Fruit fly (Drosophila melanogaster) whole organism, embryonic: ENCODE results near the gene Vps4.

Experiments
- CG10147 ChIP-seq: fragments of 200-800 bp; sonication (Bioruptor generic); optimal IDR thresholded peaks from 2 replicates; lab custom pipeline; 2019; ENCODE audit warnings: missing biosample characterization, mild to moderate bottlenecking, missing genetic modification characterization, moderate library complexity
- CG10267 ChIP-seq: fragments of 200-800 bp; sonication (Bioruptor generic); optimal IDR thresholded peaks from 2 replicates; lab custom pipeline; 2018; ENCODE audit warnings: missing biosample characterization, mild to moderate bottlenecking, missing genetic modification characterization, moderate library complexity
- CG10366 ChIP-seq: fragments of 200-800 bp; sonication (Bioruptor generic); IDR thresholded peaks from 2 replicates; pipeline ENCODE4 v1.3.6; 2022; ENCODE audit warnings: missing biosample characterization, missing genetic modification characterization
- CG10979 ChIP-seq: fragments of 200-800 bp; sonication (Bioruptor generic); optimal IDR thresholded peaks from 2 replicates; lab custom pipeline; 2018; ENCODE audit warnings: missing biosample characterization, mild to moderate bottlenecking, missing genetic modification characterization, moderate library complexity
- CG11456 ChIP-seq: fragments of 200-800 bp; sonication (Bioruptor generic); IDR thresholded peaks from 3 replicates; pipeline ENCODE4 v1.3.6; 2022; ENCODE audit warnings: missing biosample characterization, missing genetic modification characterization
- CG13296 ChIP-seq: fragments of 200-800 bp; sonication (Bioruptor generic); optimal IDR thresholded peaks from 3 replicates; lab custom pipeline; 2018; ENCODE audit warnings: missing biosample characterization, mild to moderate bottlenecking, missing genetic modification characterization
- CG14050 ChIP-seq: fragments of 200-800 bp; sonication (Bioruptor generic); IDR thresholded peaks from 3 replicates; pipeline ENCODE4 v1.3.6; 2022; ENCODE audit warnings: missing biosample characterization, missing genetic modification characterization
- CG14710 ChIP-seq: fragments of 200-800 bp; sonication (Bioruptor generic); optimal IDR thresholded peaks from 3 replicates; lab custom pipeline; 2019; ENCODE audit warnings: missing biosample characterization, mild to moderate bottlenecking, missing genetic modification characterization, moderate library complexity
- CG14965 ChIP-seq: fragments of 200-800 bp; sonication (Bioruptor generic); optimal IDR thresholded peaks from 2 replicates; lab custom pipeline; 2016; ENCODE audit warnings: missing biosample characterization, missing genetic modification characterization, borderline replicate concordance
- CG17328 ChIP-seq: fragments of 200-800 bp; sonication (Bioruptor generic); IDR thresholded peaks from 2 replicates; pipeline ENCODE4 v1.3.6; 2022; ENCODE audit warnings: missing biosample characterization, missing genetic modification characterization
- CG1832 ChIP-seq: fragments of 200-800 bp; sonication (Bioruptor generic); optimal IDR thresholded peaks from 2 replicates; lab custom pipeline; 2017; ENCODE audit warnings: missing biosample characterization, mild to moderate bottlenecking, missing genetic modification characterization, inconsistent platforms
- CG2116 ChIP-seq: fragments of 200-800 bp; sonication (Bioruptor generic); optimal IDR thresholded peaks from 3 replicates; lab custom pipeline; 2018; ENCODE audit warnings: missing biosample characterization, mild to moderate bottlenecking, missing genetic modification characterization
- CG2875 ChIP-seq: fragments of 200-800 bp; sonication (Bioruptor generic); optimal IDR thresholded peaks from 2 replicates; lab custom pipeline; 2017; ENCODE audit warnings: missing biosample characterization, mild to moderate bottlenecking, missing genetic modification characterization, missing genetic modification reagents
- CG3163 ChIP-seq: fragments of 200-800 bp; sonication (Bioruptor generic); optimal IDR thresholded peaks from 3 replicates; lab custom pipeline; 2016; ENCODE audit warnings: missing biosample characterization, missing genetic modification characterization
- CG33213 ChIP-seq: fragments of 200-800 bp; sonication (Bioruptor generic); optimal IDR thresholded peaks from 3 replicates; lab custom pipeline; 2016; ENCODE audit warnings: missing biosample characterization, missing genetic modification characterization
- CG4617 ChIP-seq: fragments of 200-800 bp; sonication (Bioruptor generic); optimal IDR thresholded peaks from 3 replicates; lab custom pipeline; 2016; ENCODE audit warnings: missing biosample characterization, missing genetic modification characterization, borderline replicate concordance
- CG4707 ChIP-seq: fragments of 200-800 bp; sonication (Bioruptor generic); optimal IDR thresholded peaks from 2 replicates; lab custom pipeline; 2018; ENCODE audit warnings: missing biosample characterization, mild to moderate bottlenecking, missing genetic modification characterization, moderate library complexity
- CG4820 ChIP-seq: fragments of 200-800 bp; sonication (Bioruptor generic); optimal IDR thresholded peaks from 3 replicates; lab custom pipeline; 2016; ENCODE audit warnings: missing biosample characterization, missing genetic modification characterization
- CG8290 ChIP-seq, 3 experiments: fragments of 200-800 bp; sonication (Bioruptor generic); optimal IDR thresholded peaks; 2 replicates each; lab custom pipeline; 2016 to 2019; ENCODE audit warnings: missing biosample characterization in 3 of 3, missing genetic modification characterization in 3 of 3, mild to moderate bottlenecking in 2 of 3, moderate library complexity in 1 of 3
- CG8359 ChIP-seq: fragments of 200-800 bp; sonication (Bioruptor generic); optimal IDR thresholded peaks from 2 replicates; lab custom pipeline; 2017; ENCODE audit warnings: missing biosample characterization, mild to moderate bottlenecking, missing genetic modification characterization, borderline replicate concordance
- CG9609 ChIP-seq: fragments of 200-800 bp; sonication (Bioruptor generic); optimal IDR thresholded peaks from 3 replicates; lab custom pipeline; 2016; ENCODE audit warnings: missing biosample characterization, missing genetic modification characterization
- CG9876 ChIP-seq: fragments of 200-800 bp; sonication (Bioruptor generic); optimal IDR thresholded peaks from 2 replicates; lab custom pipeline; 2016; ENCODE audit warnings: missing biosample characterization, missing genetic modification characterization
- CTCF ChIP-seq: fragments of 200-800 bp; sonication (Bioruptor generic); optimal IDR thresholded peaks from 2 replicates; lab custom pipeline; 2017; ENCODE audit warnings: missing biosample characterization, mild to moderate bottlenecking, missing genetic modification characterization, moderate library complexity
- Dip2 ChIP-seq: fragments of 200-800 bp; sonication (Bioruptor generic); IDR thresholded peaks from 2 replicates; pipeline ENCODE4 v1.3.6; 2022; ENCODE audit warnings: missing biosample characterization, missing genetic modification characterization
- Drgx ChIP-seq: fragments of 200-800 bp; sonication (Bioruptor generic); IDR thresholded peaks from 2 replicates; pipeline ENCODE4 v1.3.6; 2022; ENCODE audit warnings: missing biosample characterization, missing genetic modification characterization
- Ets65A ChIP-seq: fragments of 200-800 bp; sonication (Bioruptor generic); peaks from one replicate; lab custom pipeline; 2016; ENCODE audit warnings: missing biosample characterization, missing genetic modification characterization
- Fer2 ChIP-seq: fragments of 200-800 bp; sonication (Bioruptor generic); optimal IDR thresholded peaks from 2 replicates; lab custom pipeline; 2018; ENCODE audit warnings: missing biosample characterization, mild to moderate bottlenecking, missing genetic modification characterization, moderate library complexity
- Gsc ChIP-seq: fragments of 200-800 bp; sonication (Bioruptor generic); IDR thresholded peaks from 2 replicates; pipeline ENCODE4 v1.3.6; 2022; ENCODE audit warnings: missing biosample characterization, missing genetic modification characterization
- Meics ChIP-seq: fragments of 200-800 bp; sonication (Bioruptor generic); optimal IDR thresholded peaks from 2 replicates; lab custom pipeline; 2017; ENCODE audit warnings: missing biosample characterization, mild to moderate bottlenecking, missing genetic modification characterization
- NC2β ChIP-seq: fragments of 200-800 bp; sonication (Bioruptor generic); optimal IDR thresholded peaks from 2 replicates; lab custom pipeline; 2016; ENCODE audit warnings: missing biosample characterization, missing genetic modification characterization
- Sox100B ChIP-seq: fragments of 200-800 bp; sonication (Bioruptor generic); optimal IDR thresholded peaks from 3 replicates; lab custom pipeline; 2018; ENCODE audit warnings: missing biosample characterization, mild to moderate bottlenecking, missing genetic modification characterization
- Trl ChIP-seq, 3 experiments: fragments of >200 bp in 2 of 3; fragments of 200-800 bp in 1 of 3; sonication (Bioruptor generic) in 1 of 3; optimal IDR thresholded peaks; 2 replicates in 1 of 3; 3 replicates in 2 of 3; lab custom pipeline; 2016 to 2017; ENCODE audit warnings: missing biosample characterization in 1 of 3, missing genetic modification characterization in 1 of 3
- ac ChIP-seq: fragments of 200-800 bp; sonication (Bioruptor generic); optimal IDR thresholded peaks from 3 replicates; lab custom pipeline; 2017; ENCODE audit warnings: missing biosample characterization, mild to moderate bottlenecking, missing genetic modification characterization
- cg ChIP-seq: fragments of 200-800 bp; sonication (Bioruptor generic); optimal IDR thresholded peaks from 3 replicates; lab custom pipeline; 2019; ENCODE audit warnings: missing biosample characterization, mild to moderate bottlenecking, missing genetic modification characterization, moderate library complexity
- danr ChIP-seq: fragments of 200-800 bp; sonication (Bioruptor generic); IDR thresholded peaks from 2 replicates; pipeline ENCODE4 v1.3.6; 2022; ENCODE audit warnings: missing biosample characterization, missing genetic modification characterization
- fd102C ChIP-seq: fragments of 200-800 bp; sonication (Bioruptor generic); optimal IDR thresholded peaks from 2 replicates; lab custom pipeline; 2018; ENCODE audit warnings: missing biosample characterization, mild to moderate bottlenecking, missing genetic modification characterization, moderate library complexity
- fd3F ChIP-seq: fragments of 200-800 bp; sonication (Bioruptor generic); optimal IDR thresholded peaks from 2 replicates; lab custom pipeline; 2018; ENCODE audit warnings: missing biosample characterization, mild to moderate bottlenecking, missing genetic modification characterization, moderate library complexity
- gcm2 ChIP-seq: fragments of 200-800 bp; sonication (Bioruptor generic); optimal IDR thresholded peaks from 2 replicates; lab custom pipeline; 2016; ENCODE audit warnings: missing biosample characterization, missing genetic modification characterization
- grn ChIP-seq: fragments of 200-800 bp; sonication (Bioruptor generic); optimal IDR thresholded peaks from 3 replicates; lab custom pipeline; 2017; ENCODE audit warnings: missing biosample characterization, missing genetic modification characterization
- hth ChIP-seq: fragments of >200 bp; optimal IDR thresholded peaks from 2 replicates; lab custom pipeline; 2017; ENCODE audit warnings: inconsistent platforms
- lola ChIP-seq, 3 experiments: fragments of >200 bp in 2 of 3; fragments of 200-800 bp in 1 of 3; sonication (Bioruptor generic) in 1 of 3; optimal IDR thresholded peaks; 2 replicates each; lab custom pipeline; 2017 to 2019; ENCODE audit warnings: missing biosample characterization in 3 of 3, missing genetic modification characterization in 3 of 3, mild to moderate bottlenecking in 1 of 3, moderate library complexity in 1 of 3
- nerfin-2 ChIP-seq: fragments of 200-800 bp; sonication (Bioruptor generic); IDR thresholded peaks from 2 replicates; pipeline ENCODE4 v1.3.6; 2022; ENCODE audit warnings: missing biosample characterization, missing genetic modification characterization; ENCODE audit not compliant: partially characterized antibody
- nom ChIP-seq: fragments of 200-800 bp; sonication (Bioruptor generic); optimal IDR thresholded peaks from 2 replicates; lab custom pipeline; 2017; ENCODE audit warnings: missing biosample characterization, missing genetic modification characterization, mild to moderate bottlenecking, moderate library complexity, missing genetic modification reagents
- sisA ChIP-seq: fragments of 200-800 bp; sonication (Bioruptor generic); IDR thresholded peaks from 2 replicates; pipeline ENCODE4 v1.3.6; 2022; ENCODE audit warnings: missing biosample characterization, missing genetic modification characterization
- sna ChIP-seq: fragments of 200-800 bp; sonication (Bioruptor generic); IDR thresholded peaks from 2 replicates; pipeline ENCODE4 v1.3.6; 2022; ENCODE audit warnings: missing biosample characterization, missing genetic modification characterization; ENCODE audit not compliant: partially characterized antibody
- sqz ChIP-seq: fragments of 200-800 bp; sonication (Bioruptor generic); optimal IDR thresholded peaks from 3 replicates; lab custom pipeline; 2018; ENCODE audit warnings: missing biosample characterization, mild to moderate bottlenecking, missing genetic modification characterization
- wdn ChIP-seq: fragments of 200-800 bp; sonication (Bioruptor generic); IDR thresholded peaks from 2 replicates; pipeline ENCODE4 v1.3.6; 2022; ENCODE audit warnings: missing biosample characterization, missing genetic modification characterization

The Vps4 gene

DNA sequence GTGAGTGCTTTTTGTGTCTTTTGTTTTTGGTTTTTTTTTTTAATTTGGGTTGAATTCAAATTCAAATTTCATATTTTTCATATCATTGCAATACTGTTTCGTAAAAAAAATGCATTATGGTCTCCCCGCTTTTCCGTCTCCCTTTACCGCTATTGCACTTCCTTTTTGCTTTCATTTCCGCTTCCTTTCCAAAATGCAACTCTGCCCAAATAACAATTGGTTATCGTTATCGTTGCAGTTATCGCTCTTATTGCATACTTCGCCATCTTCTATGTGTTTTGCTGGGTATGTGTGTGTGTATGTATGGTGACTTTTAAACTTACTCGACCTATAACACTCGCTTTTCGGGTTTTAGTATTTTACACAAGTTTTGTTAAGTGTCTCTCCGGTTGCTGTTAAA, 42.4 kb upstream of the Vps4 start (continued):
- TF ChIP-seq fd102C (GFP tag; lab: Kevin White, UChicago) (peak; percentile 71), cg (GFP tag; lab: Kevin White, UChicago) (peak; percentile 1), CG14710 (tag; lab: Kevin White, UChicago) (peak; percentile 18), CG4707 (GFP tag; lab: Kevin White, UChicago) (peak; percentile 23), hth (lab: Kevin White, UChicago) (no peak), Sox100B (GFP tag; lab: Kevin White, UChicago) (peak; percentile 18), CG10366 (GFP tag; lab: Robert Waterston, UW) (no peak), CG17328 (GFP tag; lab: Robert Waterston, UW) (0 out of 2 replicates have a peak, but pooled peaks have one; percentile 25), CG9609 (GFP tag; lab: Kevin White, UChicago) (no peak), CG2875 (GFP tag; lab: Kevin White, UChicago) (no peak), ac (GFP tag; lab: Kevin White, UChicago) (no peak), fd3F (GFP tag; lab: Kevin White, UChicago) (no peak), Dip2 (GFP tag; lab: Robert Waterston, UW) (no peak), gcm2 (GFP tag; lab: Kevin White, UChicago) (no peak), CG10267 (tag; lab: Kevin White, UChicago) (peak; percentile 18), CG2116 (GFP tag; lab: Kevin White, UChicago) (peak; percentile 91), CG8290 (GFP tag; optimal IDR thresholded peaks at IDR 0.05; lab: Kevin White, UChicago) (peak; percentile 41), CG8290 (tag; optimal IDR thresholded peaks at IDR 0.05; lab: Kevin White, UChicago) (peak in 1 of 2 experiments; percentile 31)

dm6 chrX:17870614-17871394, 36.7 kb upstream of the Vps4 start:
- TF ChIP-seq CG1832 (GFP tag; lab: Kevin White, UChicago) (peak; percentile 33), CG11456 (GFP tag; lab: Robert Waterston, UW) (no peak), nom (GFP tag; lab: Kevin White, UChicago) (peak; percentile 42), CG14965 (GFP tag; lab: Kevin White, UChicago) (peak; percentile 54), Trl (optimal IDR thresholded peaks at IDR 0.05; lab: Kevin White, UChicago) (peak; percentile 65 to 75), Trl (GFP tag; optimal IDR thresholded peaks at IDR 0.05; lab: Kevin White, UChicago) (no peak), CG14050 (no peak), CG10147 (GFP tag; lab: Kevin White, UChicago) (no peak), CG10979 (tag; lab: Kevin White, UChicago) (peak; percentile 76), CG3163 (GFP tag; lab: Kevin White, UChicago) (peak; percentile 90), Drgx (peak; percentile 57), sqz (peak; percentile 59), CTCF (GFP tag; lab: Kevin White, UChicago) (peak; percentile 81)

DNA sequence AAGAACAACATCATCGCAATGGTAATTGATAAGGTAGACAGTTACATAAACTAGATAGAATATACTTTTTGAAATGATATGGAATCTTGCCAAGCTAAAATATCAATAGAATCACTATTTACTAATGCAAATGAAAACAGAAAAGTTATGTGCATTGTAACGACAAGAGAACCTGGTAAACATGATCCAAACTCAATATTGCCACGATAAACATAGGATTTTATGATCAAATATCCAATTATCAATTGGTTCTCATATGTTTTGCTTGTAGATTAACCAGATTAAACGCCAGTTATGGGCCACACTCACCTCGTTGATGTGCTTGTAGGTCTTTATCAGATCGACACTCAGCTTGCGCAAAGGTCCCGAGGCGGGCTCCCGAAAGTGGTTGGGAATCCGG, 35.2 kb upstream of the Vps4 start:
- TF ChIP-seq CG8359 (GFP tag; lab: Kevin White, UChicago) (no peak), NC2β (GFP tag; lab: Kevin White, UChicago) (no peak), CG33213 (GFP tag; lab: Kevin White, UChicago) (no peak), lola (GFP tag; optimal IDR thresholded peaks at IDR 0.05; lab: Kevin White, UChicago) (no peak), nerfin-2 (GFP tag; lab: Robert Waterston, UW) (no peak), Gsc (no peak), CG13296 (GFP tag; lab: Kevin White, UChicago) (no peak), CG17328 (GFP tag; lab: Robert Waterston, UW) (no peak), Ets65A (GFP tag; lab: Kevin White, UChicago) (peak; percentile 56), danr (no peak), grn (GFP tag; lab: Kevin White, UChicago) (peak; percentile 40), CG4820 (GFP tag; lab: Kevin White, UChicago) (no peak), CG4617 (GFP tag; lab: Kevin White, UChicago) (no peak), sna (GFP tag; lab: Robert Waterston, UW) (no peak), sisA (no peak), Fer2 (tag; lab: Kevin White, UChicago) (no peak), wdn (no peak), CG9876 (no peak), Meics (GFP tag; lab: Kevin White, UChicago) (no peak)
